Fruit fly (Drosophila melanogaster): ENCODE data around the gene Arl1.
A peak's percentile ranks its signal among the peaks of the same experiment; 100 is the strongest.

The Arl1 gene

DNA sequence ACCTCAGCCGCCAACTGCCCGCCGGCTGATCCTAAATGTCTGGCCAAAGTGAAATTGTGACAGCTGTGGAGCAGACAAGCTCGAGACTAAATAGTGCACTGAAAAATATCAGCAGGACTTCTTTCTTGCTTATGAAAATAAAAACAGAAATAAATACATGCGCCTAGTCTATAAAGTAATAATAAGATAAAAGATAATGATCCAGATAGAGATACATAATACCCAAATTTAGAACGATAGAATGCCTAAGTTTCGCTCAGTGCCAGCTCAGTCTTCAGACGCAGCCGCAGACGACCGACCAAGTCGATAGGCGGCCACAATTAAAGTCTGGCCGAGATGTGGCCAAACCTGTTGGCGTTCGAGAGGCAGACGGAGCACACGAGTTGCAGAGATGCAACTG lies 42.1 kb upstream of the Arl1 start (continued):
- TF ChIP-seq CG4617 (GFP tag; optimal IDR thresholded peaks at IDR 0.05; ENCODE audit: borderline replicate concordance) (no peak), CG6689 (GFP tag; IDR thresholded peaks at IDR 0.05) (peak; percentile 67), CG17829 (tag; optimal IDR thresholded peaks at IDR 0.05) (peak; percentile 57), CG8281 (tag; optimal IDR thresholded peaks at IDR 0.05) (no peak), H15 (GFP tag; IDR thresholded peaks at IDR 0.05) (peak; percentile 54; the same call in 1 of the 3 replicates), sim (GFP tag; IDR thresholded peaks at IDR 0.05) (no peak), CG10366 (GFP tag; IDR thresholded peaks at IDR 0.05) (peak; percentile 65), Nf-YB (GFP tag; optimal IDR thresholded peaks at IDR 0.05) (no peak), ap (GFP tag; IDR thresholded peaks at IDR 0.05) (peak; percentile 52; the same call in 1 of the 2 replicates), CG9437 (GFP tag; optimal IDR thresholded peaks at IDR 0.05) (peak; percentile 41), row (GFP tag; IDR thresholded peaks at IDR 0.05) (peak; percentile 68), H2.0 (GFP tag; IDR thresholded peaks at IDR 0.05) (0 out of 2 replicates have a peak, but pooled peaks have one; percentile 36), HLH4C (GFP tag; IDR thresholded peaks at IDR 0.05; ENCODE audit: partially characterized antibody) (no peak), CG8089 (GFP tag; optimal IDR thresholded peaks at IDR 0.05) (no peak), lilli (GFP tag; optimal IDR thresholded peaks at IDR 0.05) (peak; percentile 44), Lpt (GFP tag; optimal IDR thresholded peaks at IDR 0.05) (no peak), nom (GFP tag; optimal IDR thresholded peaks at IDR 0.05) (no peak), B-H2 (GFP tag; optimal IDR thresholded peaks at IDR 0.05) (no peak), CG14441 (GFP tag; IDR thresholded peaks at IDR 0.05) (peak; percentile 75), gcm2 (GFP tag; optimal IDR thresholded peaks at IDR 0.05) (no peak), zen2 (GFP tag; IDR thresholded peaks at IDR 0.05; ENCODE audit: partially characterized antibody) (no peak), fd3F (GFP tag; optimal IDR thresholded peaks at IDR 0.05) (no peak), BtbVII (GFP tag; optimal IDR thresholded peaks at IDR 0.05) (no peak), cato (GFP tag; optimal IDR thresholded peaks at IDR 0.05; ENCODE audit: borderline replicate concordance) (peak; percentile 31), Mrtf (GFP tag; IDR thresholded peaks at IDR 0.05) (peak; percentile 50; the same call in 1 of the 3 replicates), CG14014 (GFP tag; IDR thresholded peaks at IDR 0.05) (peak; percentile 49; the same call in 1 of the 2 replicates), CG7745 (tag; optimal IDR thresholded peaks at IDR 0.05) (no peak), dati (GFP tag; IDR thresholded peaks at IDR 0.05) (no peak), inv (GFP tag; IDR thresholded peaks at IDR 0.05; ENCODE audit: partially characterized antibody) (no peak), D (optimal IDR thresholded peaks at IDR 0.05) (no peak), D (GFP tag; optimal IDR thresholded peaks at IDR 0.05) (peak; percentile 65), zen (tag; optimal IDR thresholded peaks at IDR 0.05) (no peak), tap (tag; optimal IDR thresholded peaks at IDR 0.05) (peak; percentile 82), peb (GFP tag; IDR thresholded peaks at IDR 0.05) (peak; percentile 39; the same call in 1 of the 2 replicates), CG15514 (GFP tag; optimal IDR thresholded peaks at IDR 0.05) (no peak), wdn (GFP tag; IDR thresholded peaks at IDR 0.05) (no peak), ci (GFP tag; IDR thresholded peaks at IDR 0.05) (peak; percentile 93), danr (GFP tag; IDR thresholded peaks at IDR 0.05) (no peak), CG18262 (tag; optimal IDR thresholded peaks at IDR 0.05) (peak; percentile 73), ash1 (GFP tag; optimal IDR thresholded peaks at IDR 0.05) (no peak), gcm (GFP tag; optimal IDR thresholded peaks at IDR 0.05) (peak; percentile 49), schlank (tag; optimal IDR thresholded peaks at IDR 0.05) (no peak), z (GFP tag; IDR thresholded peaks at IDR 0.05) (no peak), nmo (GFP tag; optimal IDR thresholded peaks at IDR 0.05) (peak; percentile 80), ATbp (GFP tag; optimal IDR thresholded peaks at IDR 0.05) (peak; percentile 72), Vsx1 (GFP tag; optimal IDR thresholded peaks at IDR 0.05) (no peak), sc (optimal IDR thresholded peaks at IDR 0.05) (no peak), sc (GFP tag; optimal IDR thresholded peaks at IDR 0.05) (peak; percentile 65), CG6654 (GFP tag; optimal IDR thresholded peaks at IDR 0.05) (peak; percentile 32), tna (GFP tag; IDR thresholded peaks at IDR 0.05; ENCODE audit: partially characterized antibody) (no peak), CG17328 (GFP tag; IDR thresholded peaks at IDR 0.05) (peak; percentile 80)
